Worm (Caenorhabditis elegans) whole organism, early embryonic: ENCODE results near the gene srw-100.

Experiments
- B0310.2 ChIP-seq: sonication (generic microtip); optimal IDR thresholded peaks from 2 replicates; lab custom pipeline; 2016; ENCODE audit warnings: mild to moderate bottlenecking, missing genetic modification characterization, missing compliant biosample characterization
- F13C5.2 ChIP-seq: sonication (generic microtip); optimal IDR thresholded peaks from 2 replicates; lab custom pipeline; 2017; ENCODE audit warnings: mild to moderate bottlenecking, missing genetic modification characterization, inconsistent platforms, missing compliant biosample characterization

srw-100 gene

ce11 chrV:1760682-1761081, 49.7 kb downstream of the srw-100 start, which contains the start of gene clec-205:
clec-205 (plus strand) TSS chrV:1760893.
- TF ChIP-seq F13C5.2 (tag; lab: Kevin White, UChicago) = no peak
- no peak for TF ChIP-seq B0310.2 (tag; lab: Kevin White, UChicago)
